Fruit fly (Drosophila melanogaster) whole organism, prepupa: Measurements from ENCODE around the gene CG10650.

ENCODE experiments used
- CG10669 ChIP-seq: fragments of 200-800 bp; sonication (Bioruptor generic); optimal IDR thresholded peaks from 3 replicates; lab custom pipeline; 2018; ENCODE audit warnings: missing biosample characterization, mild to moderate bottlenecking, missing genetic modification characterization, moderate library complexity
- CG11294 ChIP-seq: fragments of 200-800 bp; sonication (Bioruptor generic); IDR thresholded peaks from 2 replicates; pipeline ENCODE4 v1.3.6; 2022; ENCODE audit warnings: missing biosample characterization, missing genetic modification characterization
- CG11762 ChIP-seq: fragments of 200-800 bp; sonication (Bioruptor generic); optimal IDR thresholded peaks from 3 replicates; lab custom pipeline; 2016; ENCODE audit warnings: missing biosample characterization, missing genetic modification characterization; ENCODE audit not compliant: insufficient read depth
- CG11902 ChIP-seq: fragments of 200-800 bp; sonication (Bioruptor generic); optimal IDR thresholded peaks from 3 replicates; lab custom pipeline; 2016; ENCODE audit warnings: missing biosample characterization, missing genetic modification characterization
- CG31627 ChIP-seq: fragments of 200-800 bp; sonication (Bioruptor generic); optimal IDR thresholded peaks from 3 replicates; lab custom pipeline; 2016; ENCODE audit warnings: missing biosample characterization, missing genetic modification characterization
- CG6163 ChIP-seq: fragments of 200-800 bp; sonication (Bioruptor generic); IDR thresholded peaks from 3 replicates; pipeline ENCODE4 v1.3.6; 2022; ENCODE audit warnings: missing biosample characterization, missing genetic modification characterization
- CG6854 ChIP-seq: fragments of 200-800 bp; sonication (Bioruptor generic); optimal IDR thresholded peaks from 2 replicates; lab custom pipeline; 2017; ENCODE audit warnings: missing biosample characterization, mild to moderate bottlenecking, missing genetic modification characterization
- CG9139 ChIP-seq: fragments of 200-800 bp; sonication (Bioruptor generic); optimal IDR thresholded peaks from 3 replicates; lab custom pipeline; 2017; ENCODE audit warnings: missing biosample characterization, mild to moderate bottlenecking, missing genetic modification characterization
- Eip75B ChIP-seq: fragments of 200-800 bp; sonication (Bioruptor generic); optimal IDR thresholded peaks from 3 replicates; lab custom pipeline; 2016; ENCODE audit warnings: missing biosample characterization, missing genetic modification characterization
- Eip78C ChIP-seq: fragments of 200-800 bp; sonication (Bioruptor generic); peaks from one replicate; lab custom pipeline; 2016; ENCODE audit warnings: missing biosample characterization, missing genetic modification characterization
- Sox14 ChIP-seq: fragments of 200-800 bp; sonication (Bioruptor generic); optimal IDR thresholded peaks from 3 replicates; lab custom pipeline; 2016; ENCODE audit warnings: missing biosample characterization, missing genetic modification characterization
- achi ChIP-seq: fragments of 200-800 bp; sonication (Bioruptor generic); optimal IDR thresholded peaks from 3 replicates; lab custom pipeline; 2016; ENCODE audit warnings: missing biosample characterization, missing genetic modification characterization
- dac ChIP-seq: fragments of 200-800 bp; sonication (Bioruptor generic); optimal IDR thresholded peaks from 2 replicates; lab custom pipeline; 2017; ENCODE audit warnings: missing biosample characterization, mild to moderate bottlenecking, missing genetic modification characterization
- eg ChIP-seq: fragments of 200-800 bp; sonication (Bioruptor generic); IDR thresholded peaks from 3 replicates; pipeline ENCODE4 v1.3.6; 2022; ENCODE audit warnings: missing biosample characterization, missing genetic modification characterization
- fd85E ChIP-seq: fragments of 200-800 bp; sonication (Bioruptor generic); optimal IDR thresholded peaks from 3 replicates; lab custom pipeline; 2016; ENCODE audit warnings: missing biosample characterization, missing genetic modification characterization
- fkh ChIP-seq: fragments of 200-800 bp; sonication (Bioruptor generic); optimal IDR thresholded peaks from 3 replicates; lab custom pipeline; 2017; ENCODE audit warnings: missing biosample characterization, mild to moderate bottlenecking, missing genetic modification characterization, moderate library complexity
- lz ChIP-seq: fragments of 200-800 bp; sonication (Bioruptor generic); optimal IDR thresholded peaks from 3 replicates; lab custom pipeline; 2016; ENCODE audit warnings: missing biosample characterization, missing genetic modification characterization
- salr ChIP-seq, 2 experiments: fragments of 200-800 bp; sonication (Bioruptor generic); optimal IDR thresholded peaks; 3 replicates each; lab custom pipeline; 2016 to 2018; ENCODE audit warnings: missing biosample characterization in 2 of 2, missing genetic modification characterization in 2 of 2, mild to moderate bottlenecking in 1 of 2
- ss ChIP-seq, 2 experiments: fragments of 200-800 bp; sonication (Bioruptor generic); optimal IDR thresholded peaks; 2 replicates in 1 of 2; 3 replicates in 1 of 2; lab custom pipeline; 2017 to 2018; ENCODE audit warnings: mild to moderate bottlenecking in 2 of 2, missing biosample characterization in 2 of 2, missing genetic modification characterization in 2 of 2, moderate library complexity in 1 of 2
- svp ChIP-seq: fragments of 200-800 bp; sonication (Bioruptor generic); peaks from one replicate; lab custom pipeline; 2016; ENCODE audit warnings: missing biosample characterization, missing genetic modification characterization
- topi ChIP-seq: fragments of 200-800 bp; sonication (Bioruptor generic); optimal IDR thresholded peaks from 3 replicates; lab custom pipeline; 2016; ENCODE audit warnings: missing biosample characterization, missing genetic modification characterization
- vri ChIP-seq: fragments of 200-800 bp; sonication (Bioruptor generic); optimal IDR thresholded peaks from 3 replicates; lab custom pipeline; 2016; ENCODE audit warnings: missing biosample characterization, mild to moderate bottlenecking, missing genetic modification characterization

Gene CG10650

dm6 chr2L:18944175-18945012 lies 51.3 kb downstream of the CG10650 start (continued):
- peak; percentile 12 for TF ChIP-seq topi
- TF ChIP-seq Eip75B (GFP tag; lab: Kevin White, UChicago): peak; percentile 47
- peak; percentile 38 to 65 for TF ChIP-seq ss (GFP tag; optimal IDR thresholded peaks at IDR 0.05; lab: Kevin White, UChicago)
- peak; percentile 61 for TF ChIP-seq fkh (GFP tag; lab: Kevin White, UChicago)
- no peak for TF ChIP-seq eg
- TF ChIP-seq, all 60 proteins: peak for 14

dm6 chr2L:18943797-18944174 lies 51.9 kb downstream of the CG10650 start, which contains the start of gene ssp3:
Gene ssp3 (minus strand): TSS chr2L:18943960.
- TF ChIP-seq fd85E: no peak
- no peak for TF ChIP-seq CG11902
- TF ChIP-seq Sox14: peak; percentile 18
- TF ChIP-seq salr (GFP tag; optimal IDR thresholded peaks at IDR 0.05; lab: Kevin White, UChicago): no peak
- no peak for TF ChIP-seq lz (GFP tag; lab: Kevin White, UChicago)
- TF ChIP-seq svp (GFP tag; lab: Kevin White, UChicago): no peak
- no peak for TF ChIP-seq CG6854 (GFP tag; lab: Kevin White, UChicago)
- TF ChIP-seq CG6163 (GFP tag; lab: Robert Waterston, UW): no peak
- no peak for TF ChIP-seq CG11294 (GFP tag; lab: Robert Waterston, UW)
- peak; percentile 95 for TF ChIP-seq achi (GFP tag; lab: Kevin White, UChicago)
- TF ChIP-seq Eip78C (GFP tag; lab: Kevin White, UChicago): peak; percentile 25
- TF ChIP-seq CG11762 (GFP tag; lab: Kevin White, UChicago): no peak
- TF ChIP-seq CG10669 (GFP tag; lab: Kevin White, UChicago): no peak
- TF ChIP-seq vri (GFP tag; lab: Kevin White, UChicago): peak; percentile 82
- TF ChIP-seq CG9139 (GFP tag; lab: Kevin White, UChicago): no peak
- no peak for TF ChIP-seq CG31627
- TF ChIP-seq dac (GFP tag; lab: Kevin White, UChicago): no peak
- TF ChIP-seq ss (GFP tag; optimal IDR thresholded peaks at IDR 0.05; lab: Kevin White, UChicago): no peak
